Worm (Caenorhabditis elegans) whole organism, L3 larva: Measurements from ENCODE around the gene nspb-5.

Experiments
- R02D3.7 ChIP-seq: fragments of 150-350 bp; optimal IDR thresholded peaks from 2 replicates; lab custom pipeline; 2014; ENCODE audit warnings: missing biosample characterization, missing genetic modification characterization
- aly-2 ChIP-seq: fragments of 150-350 bp; optimal IDR thresholded peaks from 2 replicates; lab custom pipeline; 2014; ENCODE audit warnings: missing biosample characterization, missing genetic modification characterization
- ceh-28 ChIP-seq: fragments of 150-350 bp; optimal IDR thresholded peaks from 2 replicates; lab custom pipeline; 2014; ENCODE audit warnings: missing biosample characterization, missing genetic modification reagents, missing genetic modification characterization
- daf-12 ChIP-seq: fragments of 150-350 bp; optimal IDR thresholded peaks from 2 replicates; lab custom pipeline; 2014; ENCODE audit warnings: missing biosample characterization, missing genetic modification reagents, missing genetic modification characterization
- egl-27 ChIP-seq: sonication (generic microtip); optimal IDR thresholded peaks from 4 replicates; lab custom pipeline; 2017; ENCODE audit warnings: missing biosample characterization, missing genetic modification reagents, missing genetic modification characterization
- elt-2 ChIP-seq: sonication (generic microtip); optimal IDR thresholded peaks from 2 replicates; lab custom pipeline; 2016; ENCODE audit warnings: missing genetic modification reagents, mild to moderate bottlenecking, missing genetic modification characterization, missing compliant biosample characterization
- elt-3 ChIP-seq, 3 experiments: fragments of 150-350 bp in 1 of 3; sonication (generic microtip) in 2 of 3; optimal IDR thresholded peaks; 2 replicates in 2 of 3; 4 replicates in 1 of 3; lab custom pipeline; 2014 to 2017; ENCODE audit warnings: missing biosample characterization in 3 of 3, missing genetic modification characterization in 3 of 3
- fos-1 ChIP-seq: fragments of 150-350 bp; optimal IDR thresholded peaks from 2 replicates; lab custom pipeline; 2014; ENCODE audit warnings: missing biosample characterization, missing genetic modification characterization
- hmg-11 ChIP-seq: sonication (generic microtip); optimal IDR thresholded peaks from 2 replicates; lab custom pipeline; 2016; ENCODE audit warnings: missing genetic modification characterization, missing compliant biosample characterization
- jun-1 ChIP-seq: fragments of 150-350 bp; optimal IDR thresholded peaks from 2 replicates; lab custom pipeline; 2014; ENCODE audit warnings: missing biosample characterization, missing genetic modification reagents, missing genetic modification characterization
- lin-15B ChIP-seq: fragments of 150-350 bp; optimal IDR thresholded peaks from 2 replicates; lab custom pipeline; 2014; ENCODE audit warnings: missing biosample characterization, missing genetic modification characterization
- lin-39 ChIP-seq: fragments of 150-350 bp; optimal IDR thresholded peaks from 2 replicates; lab custom pipeline; 2018; ENCODE audit warnings: missing biosample characterization, missing genetic modification reagents, missing genetic modification characterization
- nfya-1 ChIP-seq: sonication (generic microtip); optimal IDR thresholded peaks from 2 replicates; lab custom pipeline; 2017; ENCODE audit warnings: missing genetic modification characterization, mild to moderate bottlenecking, missing compliant biosample characterization, antibody characterized with exemption, moderate library complexity; ENCODE audit not compliant: insufficient read depth
- nhr-11 ChIP-seq: fragments of 150-350 bp; optimal IDR thresholded peaks from 2 replicates; lab custom pipeline; 2014; ENCODE audit warnings: missing biosample characterization, missing genetic modification characterization
- nhr-23 ChIP-seq: fragments of 150-350 bp; optimal IDR thresholded peaks from 2 replicates; lab custom pipeline; 2014; ENCODE audit warnings: missing biosample characterization, missing genetic modification reagents, missing genetic modification characterization
- nhr-25 ChIP-seq: sonication (generic microtip); optimal IDR thresholded peaks from 2 replicates; lab custom pipeline; 2017; ENCODE audit warnings: missing biosample characterization, missing genetic modification characterization
- nhr-43 ChIP-seq: sonication (generic microtip); optimal IDR thresholded peaks from 2 replicates; lab custom pipeline; 2016; ENCODE audit warnings: mild to moderate bottlenecking, missing genetic modification characterization, missing compliant biosample characterization; ENCODE audit not compliant: poor library complexity, severe bottlenecking
- nhr-67 ChIP-seq: fragments of 150-350 bp; optimal IDR thresholded peaks from 2 replicates; lab custom pipeline; 2014; ENCODE audit warnings: missing biosample characterization, missing genetic modification characterization
- pha-4 ChIP-seq: fragments of 150-350 bp; optimal IDR thresholded peaks from 2 replicates; lab custom pipeline; 2014; ENCODE audit warnings: missing biosample characterization, missing genetic modification reagents, missing genetic modification characterization
- sea-2 ChIP-seq: fragments of 150-350 bp; sonication (generic microtip); optimal IDR thresholded peaks from 4 replicates; lab custom pipeline; 2014; ENCODE audit warnings: missing biosample characterization, missing genetic modification reagents, missing genetic modification characterization
- skn-1 ChIP-seq: fragments of 150-350 bp; optimal IDR thresholded peaks from 2 replicates; lab custom pipeline; 2014; ENCODE audit warnings: missing biosample characterization, missing genetic modification characterization
- snpc-4 ChIP-seq: fragments of 150-350 bp; optimal IDR thresholded peaks from 2 replicates; lab custom pipeline; 2014; ENCODE audit warnings: missing biosample characterization, missing genetic modification characterization
- unc-39 ChIP-seq: sonication (generic microtip); optimal IDR thresholded peaks from 4 replicates; lab custom pipeline; 2017; ENCODE audit warnings: missing biosample characterization, missing genetic modification characterization
- zag-1 ChIP-seq: fragments of 150-350 bp; optimal IDR thresholded peaks from 2 replicates; lab custom pipeline; 2014; ENCODE audit warnings: missing biosample characterization, missing genetic modification characterization
- ztf-11 ChIP-seq: fragments of 150-350 bp; optimal IDR thresholded peaks from 2 replicates; lab custom pipeline; 2014; ENCODE audit warnings: missing biosample characterization, missing genetic modification characterization

nspb-5 gene

DNA sequence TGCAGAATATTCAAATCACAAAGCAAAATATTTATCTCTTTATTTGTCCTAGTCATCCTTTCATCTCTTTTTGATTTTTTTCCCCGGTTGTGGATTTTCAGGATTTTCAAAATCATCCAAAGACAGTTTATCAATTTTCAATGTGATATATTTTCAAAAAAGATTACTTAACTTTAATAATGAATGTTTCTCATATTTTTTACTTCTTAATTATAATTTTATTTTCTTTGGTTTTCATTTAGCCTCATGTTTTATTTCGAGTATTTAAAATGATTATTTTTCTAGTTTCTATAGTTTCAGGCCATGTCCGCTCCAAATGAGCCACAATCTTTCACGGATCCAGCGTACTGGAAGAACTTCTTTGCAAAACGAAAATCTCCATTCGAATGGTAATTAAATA, 35.9 kb downstream of the nspb-5 start, which contains the start of gene metl-13:
Gene metl-13, plus strand, starts transcription at position 301 of the 400 bp plus-strand sequence.
- TF ChIP-seq jun-1: no peak
- TF ChIP-seq, all 47 proteins: peak for 0

ce11 chrIV:6638256-6638655, 39.4 kb downstream of the nspb-5 start, which contains the start of gene C01B10.7:
Gene C01B10.7 (plus strand): TSS chrIV:6638556.
- TF ChIP-seq nhr-23 (no peak), unc-39 (no peak)

DNA sequence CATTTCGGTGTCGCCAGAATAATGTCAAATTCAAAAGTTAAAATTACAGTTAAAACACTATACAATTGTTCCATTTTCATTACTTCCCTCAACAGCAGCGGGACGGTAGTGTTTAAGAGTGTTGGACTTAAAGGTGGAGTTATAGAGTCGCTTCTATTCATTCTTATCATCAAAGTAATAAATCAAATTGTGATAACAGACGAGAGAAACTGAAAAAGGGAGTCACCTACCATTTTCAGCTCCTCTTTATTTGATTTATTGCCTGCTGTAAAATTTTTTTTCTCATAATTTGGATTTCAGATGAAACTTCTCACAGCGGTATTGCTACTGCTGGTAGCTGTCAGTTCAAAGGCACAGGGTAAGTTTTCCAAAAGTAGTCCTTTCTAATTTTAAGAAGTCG, 41.0 kb downstream of the nspb-5 start, which contains the start of gene C01B10.6:
Gene C01B10.6, plus strand, starts transcription at position 301 of the 400 bp plus-strand sequence.
- no peak for TF ChIP-seq nhr-25 (tag; lab: Kevin White, UChicago)
- TF ChIP-seq hmg-11 (tag; lab: Kevin White, UChicago): no peak
- TF ChIP-seq elt-2 (tag; lab: Kevin White, UChicago): peak; percentile 38
- TF ChIP-seq elt-3 (tag; optimal IDR thresholded peaks at IDR 0.05; lab: Kevin White, UChicago): no peak

ce11 chrIV:6645867-6646655, 47.2 kb downstream of the nspb-5 start, which contains the start of gene hil-7:
Gene hil-7 (plus strand): TSS chrIV:6646312.
- no peak for TF ChIP-seq lin-39
- TF ChIP-seq nhr-43: no peak
- peak; percentile 1 for TF ChIP-seq jun-1
- no peak for TF ChIP-seq daf-12
- no peak for TF ChIP-seq nhr-11
- TF ChIP-seq nfya-1: peak; percentile 41
- TF ChIP-seq skn-1 (tag; lab: Kevin White, UChicago): no peak
- peak; percentile 27 for TF ChIP-seq nhr-25 (tag; lab: Kevin White, UChicago)
- peak; percentile 24 for TF ChIP-seq sea-2 (GFP tag; lab: Kevin White, UChicago)
- peak; percentile 30 for TF ChIP-seq elt-2 (tag; lab: Kevin White, UChicago)
- TF ChIP-seq nhr-67 (tag; lab: Kevin White, UChicago): no peak
- peak; percentile 25 for TF ChIP-seq pha-4 (tag; lab: Kevin White, UChicago)
- peak; percentile 3 for TF ChIP-seq lin-15B (tag; lab: Kevin White, UChicago)
- peak; percentile 35 for TF ChIP-seq nhr-23
- TF ChIP-seq, all 47 proteins: peak for 8

DNA sequence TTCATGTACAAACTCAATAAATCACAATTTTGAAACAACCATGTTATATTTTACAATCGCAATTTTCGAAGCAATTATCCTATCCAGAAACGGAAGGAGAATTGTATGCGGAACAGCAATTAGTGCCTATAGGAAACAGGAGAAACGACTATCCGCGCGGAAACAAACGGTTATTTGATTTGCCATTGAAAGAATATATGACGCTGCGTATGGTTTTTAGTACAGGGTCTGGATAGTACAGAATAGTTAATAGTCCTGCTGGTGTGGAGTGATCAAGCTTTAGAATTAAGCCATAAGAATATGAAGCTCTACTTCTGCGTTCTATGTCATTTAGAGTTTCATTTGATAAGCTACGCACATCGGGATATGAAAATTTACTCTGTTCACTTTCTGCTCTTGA, 48.1 kb downstream of the nspb-5 start:
- TF ChIP-seq fos-1 (tag; lab: Kevin White, UChicago) (no peak), lin-15B (tag; lab: Kevin White, UChicago) (no peak), egl-27 (tag; lab: Kevin White, UChicago) (no peak), aly-2 (tag; lab: Kevin White, UChicago) (no peak), nhr-67 (tag; lab: Kevin White, UChicago) (no peak), unc-39 (no peak), ceh-28 (no peak), R02D3.7 (tag; lab: Kevin White, UChicago) (no peak)
- TF ChIP-seq, all 47 proteins: peak for 0

ce11 chrIV:6648625-6649024, 49.8 kb downstream of the nspb-5 start:
- TF ChIP-seq nfya-1: peak; percentile 30
- no peak for TF ChIP-seq zag-1 (tag; lab: Kevin White, UChicago)
- peak; percentile 27 for TF ChIP-seq hmg-11 (tag; lab: Kevin White, UChicago)
- no peak for TF ChIP-seq snpc-4 (tag; lab: Kevin White, UChicago)
- no peak for TF ChIP-seq nhr-23
- no peak for TF ChIP-seq ztf-11 (tag; lab: Kevin White, UChicago)
- peak; percentile 26 for TF ChIP-seq nhr-25 (tag; lab: Kevin White, UChicago)
- TF ChIP-seq R02D3.7 (tag; lab: Kevin White, UChicago): no peak
